Worm (Caenorhabditis elegans): ENCODE data around the gene spp-9.

DNA sequence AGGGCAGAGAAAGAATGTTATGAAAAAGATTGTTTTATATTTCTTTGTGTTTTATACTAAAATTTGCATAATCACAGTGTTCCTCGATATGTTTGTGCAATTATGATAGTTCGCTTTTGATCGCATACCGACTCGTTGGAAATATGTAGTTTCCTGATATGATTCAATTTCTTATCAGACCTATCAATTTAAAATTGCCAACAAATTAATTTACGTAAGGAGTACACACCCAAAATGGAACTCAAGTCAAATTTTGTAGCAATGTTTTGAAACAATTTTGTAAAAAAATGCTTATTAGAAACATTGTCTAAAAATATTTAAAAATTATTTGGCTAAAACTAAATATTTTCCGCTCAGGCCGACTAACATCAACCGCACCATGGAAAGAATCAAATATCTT lies 13.0 kb downstream of the spp-9 start:
- TF ChIP-seq hmbx-1 (tag; optimal IDR thresholded peaks at IDR 0.05) (no peak), F13C5.2 (tag; optimal IDR thresholded peaks at IDR 0.05) (no peak), scrt-1 (GFP tag; IDR thresholded peaks at IDR 0.05) (no peak), flt-1 (GFP tag; IDR thresholded peaks at IDR 0.05) (no peak), aly-1 (tag; optimal IDR thresholded peaks at IDR 0.05) (no peak), ama-1 (optimal IDR thresholded peaks at IDR 0.05) (no peak), tra-4 (tag; optimal IDR thresholded peaks at IDR 0.05) (no peak), pes-1 (GFP tag; IDR thresholded peaks at IDR 0.05) (no peak)

Data from whole organism, early embryonic.